Worm (Caenorhabditis elegans): Measurements from ENCODE around the gene ZK1127.5.

DNA sequence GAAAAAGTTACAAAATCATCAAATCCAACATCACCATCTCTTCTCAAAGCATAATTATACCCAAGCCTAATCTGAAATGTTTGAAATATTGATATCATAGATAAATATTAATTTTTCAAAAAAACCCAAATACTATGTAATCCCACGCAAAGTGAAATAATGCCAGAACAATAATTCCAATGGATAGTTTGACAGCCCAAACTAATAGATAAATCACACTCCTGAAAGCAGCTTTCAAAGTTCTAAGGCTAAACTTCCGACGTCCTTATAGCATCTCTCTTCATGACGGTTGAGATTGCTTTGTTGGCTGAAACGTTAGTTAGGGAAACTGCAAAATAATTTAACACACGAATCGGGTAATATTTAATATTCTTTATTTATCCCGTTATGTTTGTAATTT lies 48.8 kb downstream of the ZK1127.5 start:
- TF ChIP-seq zag-1 (tag; optimal IDR thresholded peaks at IDR 0.05), result no peak
- no peak for TF ChIP-seq nhr-12 (tag; optimal IDR thresholded peaks at IDR 0.05)
- TF ChIP-seq ztf-4 (tag; optimal IDR thresholded peaks at IDR 0.05), result no peak
- TF ChIP-seq nhr-28 (tag; optimal IDR thresholded peaks at IDR 0.05), result no peak
- no peak for TF ChIP-seq blmp-1 (tag; optimal IDR thresholded peaks at IDR 0.05)
- no peak for TF ChIP-seq sup-37 (GFP tag; optimal IDR thresholded peaks at IDR 0.05)
- TF ChIP-seq lin-15B (tag; optimal IDR thresholded peaks at IDR 0.05), result no peak
- TF ChIP-seq lin-13 (GFP tag; optimal IDR thresholded peaks at IDR 0.05), result no peak
- no peak for TF ChIP-seq snpc-4 (tag; optimal IDR thresholded peaks at IDR 0.05)

Data from whole organism, L1 larva.